Worm (Caenorhabditis elegans) whole organism, early embryonic: ENCODE data around the gene lipl-4.

Experiments
- B0310.2 ChIP-seq: sonication (generic microtip); optimal IDR thresholded peaks from 2 replicates; lab custom pipeline; 2016; ENCODE audit warnings: mild to moderate bottlenecking, missing genetic modification characterization, missing compliant biosample characterization
- F13C5.2 ChIP-seq: sonication (generic microtip); optimal IDR thresholded peaks from 2 replicates; lab custom pipeline; 2017; ENCODE audit warnings: mild to moderate bottlenecking, missing genetic modification characterization, inconsistent platforms, missing compliant biosample characterization
- aly-1 ChIP-seq: sonication (generic microtip); optimal IDR thresholded peaks from 2 replicates; lab custom pipeline; 2016; ENCODE audit warnings: missing genetic modification characterization, missing compliant biosample characterization
- ama-1 ChIP-seq: fragments of 150-350 bp; optimal IDR thresholded peaks from 2 replicates; lab custom pipeline; 2014
- ceh-13 ChIP-seq: fragments of 200-800 bp; sonication (Bioruptor generic); optimal IDR thresholded peaks from 2 replicates; lab custom pipeline; 2018; ENCODE audit warnings: mild to moderate bottlenecking, missing genetic modification characterization, missing compliant biosample characterization
- ceh-36 ChIP-seq: sonication (generic microtip); optimal IDR thresholded peaks from 2 replicates; lab custom pipeline; 2016; ENCODE audit warnings: missing genetic modification characterization, inconsistent platforms, missing compliant biosample characterization
- ets-7 ChIP-seq: sonication (generic microtip); optimal IDR thresholded peaks from 2 replicates; lab custom pipeline; 2016; ENCODE audit warnings: missing genotype, missing genetic modification characterization, missing compliant biosample characterization
- flt-1 ChIP-seq: fragments of 200-800 bp; sonication (Bioruptor generic); IDR thresholded peaks from 2 replicates; pipeline ENCODE4 v1.3.6; 2022; ENCODE audit warnings: missing genetic modification characterization, missing compliant biosample characterization
- hmbx-1 ChIP-seq: sonication (generic microtip); optimal IDR thresholded peaks from 2 replicates; lab custom pipeline; 2016; ENCODE audit warnings: mild to moderate bottlenecking, missing genetic modification characterization, missing compliant biosample characterization
- hmg-4 ChIP-seq: fragments of 200-800 bp; sonication (Bioruptor generic); optimal IDR thresholded peaks from 2 replicates; lab custom pipeline; 2018; ENCODE audit warnings: mild to moderate bottlenecking, missing genetic modification characterization, missing compliant biosample characterization
- hnd-1 ChIP-seq: sonication (generic microtip); optimal IDR thresholded peaks from 2 replicates; lab custom pipeline; 2016; ENCODE audit warnings: missing genetic modification characterization, missing compliant biosample characterization
- pes-1 ChIP-seq: fragments of 200-800 bp; sonication (Bioruptor generic); IDR thresholded peaks from 2 replicates; pipeline ENCODE4 v1.3.6; 2022; ENCODE audit warnings: missing genetic modification reagents, missing genetic modification characterization, missing compliant biosample characterization
- scrt-1 ChIP-seq: fragments of 200-800 bp; sonication (Bioruptor generic); IDR thresholded peaks from 2 replicates; pipeline ENCODE4 v1.3.6; 2022; ENCODE audit warnings: missing genetic modification characterization, missing compliant biosample characterization
- sea-1 ChIP-seq: fragments of 200-800 bp; sonication (Bioruptor generic); conservative IDR thresholded peaks from 2 replicates; pipeline ENCODE4 v1.3.6; 2022; ENCODE audit warnings: missing genetic modification characterization, missing compliant biosample characterization
- tbx-11 ChIP-seq: fragments of 200-800 bp; sonication (Bioruptor generic); IDR thresholded peaks from 2 replicates; pipeline ENCODE4 v1.3.6; 2022; ENCODE audit warnings: missing genetic modification characterization, missing compliant biosample characterization
- tbx-37 ChIP-seq: fragments of 200-800 bp; sonication (Bioruptor generic); conservative IDR thresholded peaks from 2 replicates; pipeline ENCODE4 v1.3.6; 2022; ENCODE audit warnings: missing genetic modification reagents, missing genetic modification characterization, missing compliant biosample characterization
- tra-4 ChIP-seq: sonication (generic microtip); optimal IDR thresholded peaks from 2 replicates; lab custom pipeline; 2017; ENCODE audit warnings: missing genetic modification characterization, missing compliant biosample characterization

The lipl-4 gene

ce11 chrV:6517305-6518224 is 32.4 kb upstream of the lipl-4 start:
- TF ChIP-seq hmg-4 (no peak), ama-1 (lab: Kevin White, UChicago) (no peak)

- TF ChIP-seq scrt-1 (GFP tag; lab: Robert Waterston, UW), result no peak
- no peak for TF ChIP-seq hmg-4
- TF ChIP-seq hmbx-1 (tag; lab: Kevin White, UChicago), result no peak
- TF ChIP-seq ceh-36 (tag; lab: Kevin White, UChicago), result no peak
- TF ChIP-seq tbx-37 (GFP tag; lab: Robert Waterston, UW), result no peak
- TF ChIP-seq ceh-13 (GFP tag; lab: Kevin White, UChicago), result no peak
- no peak for TF ChIP-seq hnd-1 (tag; lab: Kevin White, UChicago)
- TF ChIP-seq tbx-11 (GFP tag; lab: Robert Waterston, UW), result no peak
- no peak for TF ChIP-seq sea-1
- no peak for TF ChIP-seq F13C5.2 (tag; lab: Kevin White, UChicago)
- no peak for TF ChIP-seq pes-1 (GFP tag; lab: Robert Waterston, UW)
- TF ChIP-seq flt-1 (GFP tag; lab: Robert Waterston, UW), result no peak
- TF ChIP-seq aly-1 (tag; lab: Kevin White, UChicago), result no peak
- TF ChIP-seq tra-4 (tag; lab: Kevin White, UChicago), result no peak
Measured at ce11 chrV:6518225-6518396, 31.9 kb upstream of the lipl-4 start, which contains the start of gene F46E10.3. Gene F46E10.3 (plus strand): TSS chrV:6518297.

ce11 chrV:6520385-6521080 is 29.4 kb upstream of the lipl-4 start, which contains the start of the genes F46E10.2 and F46E10.18:
Gene F46E10.2 (plus strand): TSS chrV:6520435.
Gene F46E10.18 (plus strand): TSS chrV:6521030.
- TF ChIP-seq hmbx-1 (tag; lab: Kevin White, UChicago), result no peak
- TF ChIP-seq ceh-36 (tag; lab: Kevin White, UChicago), result no peak
- TF ChIP-seq tbx-37 (GFP tag; lab: Robert Waterston, UW), result no peak
- TF ChIP-seq scrt-1 (GFP tag; lab: Robert Waterston, UW), result no peak
- no peak for TF ChIP-seq F13C5.2 (tag; lab: Kevin White, UChicago)
- TF ChIP-seq B0310.2 (tag; lab: Kevin White, UChicago), result no peak
- no peak for TF ChIP-seq hnd-1 (tag; lab: Kevin White, UChicago)
- no peak for TF ChIP-seq ets-7 (tag; lab: Kevin White, UChicago)
- no peak for TF ChIP-seq ceh-13 (GFP tag; lab: Kevin White, UChicago)
- no peak for TF ChIP-seq flt-1 (GFP tag; lab: Robert Waterston, UW)
- no peak for TF ChIP-seq tra-4 (tag; lab: Kevin White, UChicago)

- TF ChIP-seq hnd-1 (tag; lab: Kevin White, UChicago) (no peak), hmg-4 (no peak), ceh-13 (GFP tag; lab: Kevin White, UChicago) (no peak), ceh-36 (tag; lab: Kevin White, UChicago) (no peak), B0310.2 (tag; lab: Kevin White, UChicago) (no peak), ama-1 (lab: Kevin White, UChicago) (no peak), aly-1 (tag; lab: Kevin White, UChicago) (no peak)
Measured at ce11 chrV:6522879-6523497, 27.0 kb upstream of the lipl-4 start.

- TF ChIP-seq ama-1 (lab: Kevin White, UChicago), result no peak
- no peak for TF ChIP-seq tbx-37 (GFP tag; lab: Robert Waterston, UW)
- no peak for TF ChIP-seq tra-4 (tag; lab: Kevin White, UChicago)
- TF ChIP-seq ceh-36 (tag; lab: Kevin White, UChicago), result no peak
- no peak for TF ChIP-seq F13C5.2 (tag; lab: Kevin White, UChicago)
- no peak for TF ChIP-seq scrt-1 (GFP tag; lab: Robert Waterston, UW)
- no peak for TF ChIP-seq hmbx-1 (tag; lab: Kevin White, UChicago)
- no peak for TF ChIP-seq B0310.2 (tag; lab: Kevin White, UChicago)
- TF ChIP-seq ceh-13 (GFP tag; lab: Kevin White, UChicago), result no peak
- TF ChIP-seq sea-1, result no peak
- TF ChIP-seq tbx-11 (GFP tag; lab: Robert Waterston, UW), result no peak
- TF ChIP-seq ets-7 (tag; lab: Kevin White, UChicago), result no peak
- TF ChIP-seq pes-1 (GFP tag; lab: Robert Waterston, UW), result no peak
- no peak for TF ChIP-seq flt-1 (GFP tag; lab: Robert Waterston, UW)
- no peak for TF ChIP-seq aly-1 (tag; lab: Kevin White, UChicago)
Measured at ce11 chrV:6524757-6525156, 25.2 kb upstream of the lipl-4 start, which contains the start of gene acs-1. Gene acs-1 (plus strand): TSS chrV:6524989.

ce11 chrV:6533030-6533429 is 16.9 kb upstream of the lipl-4 start, which contains the start of gene hpo-26:
Gene hpo-26 (minus strand): TSS chrV:6533060.
- no peak for TF ChIP-seq B0310.2 (tag; lab: Kevin White, UChicago)
- no peak for TF ChIP-seq tbx-37 (GFP tag; lab: Robert Waterston, UW)
- no peak for TF ChIP-seq sea-1
- TF ChIP-seq hmbx-1 (tag; lab: Kevin White, UChicago), result no peak
- TF ChIP-seq ets-7 (tag; lab: Kevin White, UChicago), result no peak
- TF ChIP-seq flt-1 (GFP tag; lab: Robert Waterston, UW), result no peak
- no peak for TF ChIP-seq ceh-13 (GFP tag; lab: Kevin White, UChicago)
- no peak for TF ChIP-seq ama-1 (lab: Kevin White, UChicago)
- TF ChIP-seq tra-4 (tag; lab: Kevin White, UChicago), result no peak
